Worm (Caenorhabditis elegans): ENCODE measurements around the gene F14F7.5.

- no peak for TF ChIP-seq ama-1 (optimal IDR thresholded peaks at IDR 0.05)
- no peak for TF ChIP-seq ceh-13 (GFP tag; optimal IDR thresholded peaks at IDR 0.05)
- no peak for TF ChIP-seq pes-1 (GFP tag; IDR thresholded peaks at IDR 0.05)
- TF ChIP-seq B0310.2 (tag; optimal IDR thresholded peaks at IDR 0.05) = no peak
- no peak for TF ChIP-seq ceh-36 (tag; optimal IDR thresholded peaks at IDR 0.05)
- no peak for TF ChIP-seq tbx-37 (GFP tag; conservative IDR thresholded peaks at IDR 0.05)
- no peak for TF ChIP-seq tra-4 (tag; optimal IDR thresholded peaks at IDR 0.05)
- TF ChIP-seq aly-1 (tag; optimal IDR thresholded peaks at IDR 0.05) = no peak
- no peak for TF ChIP-seq F13C5.2 (tag; optimal IDR thresholded peaks at IDR 0.05)
Measured at ce11 chrIII:13024281-13024680, 7.5 kb upstream of the F14F7.5 start, which contains the start of gene cyp-13A12.

All from whole organism, early embryonic.